Fruit fly (Drosophila melanogaster): Measurements from ENCODE around the gene Grx3.

The Grx3 gene

dm6 chr2L:13368940-13369339, 2.7 kb downstream of the Grx3 start, which contains the start of gene CG31855 (continued):
- TF ChIP-seq dmrt99B (tag; optimal IDR thresholded peaks at IDR 0.05) (peak; percentile 76), H15 (GFP tag; IDR thresholded peaks at IDR 0.05) (peak; percentile 87), CG8359 (GFP tag; optimal IDR thresholded peaks at IDR 0.05; ENCODE audit: borderline replicate concordance) (no peak), CG2875 (GFP tag; optimal IDR thresholded peaks at IDR 0.05) (peak; percentile 47), CG9932 (GFP tag; IDR thresholded peaks at IDR 0.05) (peak; percentile 95), knrl (GFP tag; IDR thresholded peaks at IDR 0.05; ENCODE audit: partially characterized antibody) (0 out of 3 replicates have a peak, but pooled peaks have one; percentile 25), CG18764 (GFP tag; optimal IDR thresholded peaks at IDR 0.05) (peak; percentile 80), fru (optimal IDR thresholded peaks at IDR 0.05) (no peak), D (optimal IDR thresholded peaks at IDR 0.05) (no peak), D (GFP tag; optimal IDR thresholded peaks at IDR 0.05) (peak; percentile 56), hbn (GFP tag; IDR thresholded peaks at IDR 0.05; ENCODE audit: partially characterized antibody) (no peak), CG3847 (GFP tag; IDR thresholded peaks at IDR 0.05) (peak; percentile 91), fd3F (GFP tag; optimal IDR thresholded peaks at IDR 0.05) (peak; percentile 75), sd (tag; optimal IDR thresholded peaks at IDR 0.05) (peak; percentile 53), CG18011 (GFP tag; optimal IDR thresholded peaks at IDR 0.05) (peak; percentile 77), B-H2 (GFP tag; optimal IDR thresholded peaks at IDR 0.05) (peak; percentile 94), Xrp1 (GFP tag; IDR thresholded peaks at IDR 0.05) (peak; percentile 86), cwo (GFP tag; optimal IDR thresholded peaks at IDR 0.05) (peak; percentile 68), CG32767 (GFP tag; IDR thresholded peaks at IDR 0.05) (no peak), fd96Cb (tag; optimal IDR thresholded peaks at IDR 0.05) (peak; percentile 61), crp (GFP tag; optimal IDR thresholded peaks at IDR 0.05) (peak in 1 of 2 experiments; percentile 42), CG17385 (GFP tag; optimal IDR thresholded peaks at IDR 0.05) (peak; percentile 81), Hmr (GFP tag; optimal IDR thresholded peaks at IDR 0.05) (peak; percentile 85), CG12071 (GFP tag; optimal IDR thresholded peaks at IDR 0.05) (peak; percentile 74), Adf1 (GFP tag; IDR thresholded peaks at IDR 0.05) (no peak; the same call in 1 of the 2 replicates), CG12942 (GFP tag; optimal IDR thresholded peaks at IDR 0.05) (peak; percentile 82), Dek (tag; optimal IDR thresholded peaks at IDR 0.05) (peak; percentile 78), Sox100B (GFP tag; optimal IDR thresholded peaks at IDR 0.05) (peak; percentile 74), CG32532 (GFP tag; IDR thresholded peaks at IDR 0.05) (peak; percentile 90), Chrac-16 (GFP tag; optimal IDR thresholded peaks at IDR 0.05) (peak; percentile 85), tgo (GFP tag; IDR thresholded peaks at IDR 0.05) (peak; percentile 83), ken (GFP tag; IDR thresholded peaks at IDR 0.05) (peak; percentile 89), dpn (GFP tag; optimal IDR thresholded peaks at IDR 0.05) (peak; percentile 80 to 90), p53 (GFP tag; optimal IDR thresholded peaks at IDR 0.05) (no peak), gsb-n (tag; optimal IDR thresholded peaks at IDR 0.05) (peak; percentile 72), CG6175 (GFP tag; IDR thresholded peaks at IDR 0.05) (0 out of 3 replicates have a peak, but pooled peaks have one; percentile 30), croc (GFP tag; conservative IDR thresholded peaks at IDR 0.05) (peak; percentile 53), dimm (GFP tag; IDR thresholded peaks at IDR 0.05) (0 out of 2 replicates have a peak, but pooled peaks have one; percentile 53), CG16863 (GFP tag; optimal IDR thresholded peaks at IDR 0.05) (peak; percentile 63), unpg (GFP tag; optimal IDR thresholded peaks at IDR 0.05) (peak; percentile 81), abd-A (tag; optimal IDR thresholded peaks at IDR 0.05) (no peak), NC2β (GFP tag; optimal IDR thresholded peaks at IDR 0.05) (peak; percentile 73), CG10366 (GFP tag; IDR thresholded peaks at IDR 0.05) (peak; percentile 76), E2f1 (GFP tag; IDR thresholded peaks at IDR 0.05) (peak; percentile 77), MTF-1 (GFP tag; optimal IDR thresholded peaks at IDR 0.05; ENCODE audit: borderline replicate concordance) (peak; percentile 69), Dad (GFP tag; optimal IDR thresholded peaks at IDR 0.05) (peak; percentile 68), Meics (GFP tag; optimal IDR thresholded peaks at IDR 0.05) (peak; percentile 83), lov (optimal IDR thresholded peaks at IDR 0.05) (no peak), lov (GFP tag; IDR thresholded peaks at IDR 0.05) (peak; percentile 62; the same call in 1 of the 3 replicates), ind (GFP tag; optimal IDR thresholded peaks at IDR 0.05) (peak; percentile 87), ap (GFP tag; IDR thresholded peaks at IDR 0.05) (peak; percentile 60)
